Worm (Caenorhabditis elegans) whole organism, L1 larva: ENCODE measurements around the gene alh-1.

Experiments used
- C04F5.9 ChIP-seq: sonication (generic microtip); optimal IDR thresholded peaks from 2 replicates; lab custom pipeline; 2016; ENCODE audit warnings: missing genetic modification characterization, missing compliant biosample characterization
- C16A3.4 ChIP-seq: fragments of 150-350 bp; optimal IDR thresholded peaks from 2 replicates; lab custom pipeline; 2014; ENCODE audit warnings: missing biosample characterization, missing genetic modification characterization
- F16B12.6 ChIP-seq: fragments of 150-350 bp; optimal IDR thresholded peaks from 2 replicates; lab custom pipeline; 2014; ENCODE audit warnings: missing biosample characterization, missing genetic modification characterization
- Y116A8C.19 ChIP-seq: sonication (generic microtip); optimal IDR thresholded peaks from 2 replicates; lab custom pipeline; 2016; ENCODE audit warnings: missing compliant biosample characterization, missing genetic modification characterization, borderline replicate concordance
- aha-1 ChIP-seq: fragments of 150-350 bp; optimal IDR thresholded peaks from 2 replicates; lab custom pipeline; 2014; ENCODE audit warnings: missing biosample characterization, missing genetic modification characterization
- alr-1 ChIP-seq: fragments of 200-800 bp; sonication (Bioruptor generic); optimal IDR thresholded peaks from 2 replicates; lab custom pipeline; 2018; ENCODE audit warnings: borderline replicate concordance, mild to moderate bottlenecking, missing genetic modification characterization, missing compliant biosample characterization
- aly-2 ChIP-seq: fragments of 150-350 bp; optimal IDR thresholded peaks from 2 replicates; lab custom pipeline; 2014; ENCODE audit warnings: missing biosample characterization, missing genetic modification characterization
- blmp-1 ChIP-seq: fragments of 150-350 bp; optimal IDR thresholded peaks from 2 replicates; lab custom pipeline; 2014; ENCODE audit warnings: missing biosample characterization, missing genetic modification characterization
- ceh-63 ChIP-seq: fragments of 200-800 bp; sonication (Bioruptor generic); optimal IDR thresholded peaks from 2 replicates; lab custom pipeline; 2018; ENCODE audit warnings: mild to moderate bottlenecking, missing genetic modification characterization, missing compliant biosample characterization
- ceh-82 ChIP-seq, 3 experiments: fragments of 150-350 bp in 1 of 3; sonication (generic microtip) in 2 of 3; optimal IDR thresholded peaks; 2 replicates each; lab custom pipeline; 2014 to 2017; ENCODE audit warnings: missing biosample characterization in 3 of 3, missing genetic modification characterization in 3 of 3
- ceh-90 ChIP-seq: sonication (generic microtip); optimal IDR thresholded peaks from 2 replicates; lab custom pipeline; 2016; ENCODE audit warnings: missing genetic modification characterization, missing compliant biosample characterization
- ces-1 ChIP-seq: fragments of 150-350 bp; optimal IDR thresholded peaks from 2 replicates; lab custom pipeline; 2014; ENCODE audit warnings: missing biosample characterization, missing genetic modification reagents, missing genetic modification characterization
- dpl-1 ChIP-seq, 3 experiments: fragments of 150-350 bp in 2 of 3; sonication (generic microtip) in 1 of 3; optimal IDR thresholded peaks; 2 replicates each; lab custom pipeline; 2014 to 2017; ENCODE audit warnings: missing biosample characterization in 3 of 3, missing genetic modification characterization in 3 of 3, missing genetic modification reagents in 3 of 3
- elt-2 ChIP-seq: sonication (generic microtip); optimal IDR thresholded peaks from 2 replicates; lab custom pipeline; 2016; ENCODE audit warnings: missing genetic modification characterization, mild to moderate bottlenecking, inconsistent platforms, missing compliant biosample characterization, missing genetic modification reagents
- fkh-10 ChIP-seq: sonication (generic microtip); optimal IDR thresholded peaks from 2 replicates; lab custom pipeline; 2017; ENCODE audit warnings: missing biosample characterization, missing genetic modification reagents, missing genetic modification characterization
- fkh-4 ChIP-seq: sonication (generic microtip); optimal IDR thresholded peaks from 2 replicates; lab custom pipeline; 2016; ENCODE audit warnings: missing compliant biosample characterization, missing genetic modification characterization, borderline replicate concordance
- fkh-8 ChIP-seq: sonication (generic microtip); optimal IDR thresholded peaks from 2 replicates; lab custom pipeline; 2016; ENCODE audit warnings: mild to moderate bottlenecking, missing genetic modification characterization, missing compliant biosample characterization
- fos-1 ChIP-seq: fragments of 150-350 bp; optimal IDR thresholded peaks from 2 replicates; lab custom pipeline; 2014; ENCODE audit warnings: missing biosample characterization, missing genetic modification characterization
- hlh-4 ChIP-seq: sonication (generic microtip); optimal IDR thresholded peaks from 2 replicates; lab custom pipeline; 2016; ENCODE audit warnings: mild to moderate bottlenecking, missing genetic modification characterization, missing compliant biosample characterization
- isw-1 ChIP-seq: fragments of 200-800 bp; sonication (Bioruptor generic); IDR thresholded peaks from 2 replicates; pipeline ENCODE4 v1.3.6; 2022; ENCODE audit warnings: missing genetic modification characterization, missing compliant biosample characterization
- jun-1 ChIP-seq: fragments of 150-350 bp; optimal IDR thresholded peaks from 2 replicates; lab custom pipeline; 2014; ENCODE audit warnings: missing biosample characterization, missing genetic modification reagents, missing genetic modification characterization
- lin-13 ChIP-seq: fragments of 150-350 bp; optimal IDR thresholded peaks from 2 replicates; lab custom pipeline; 2014; ENCODE audit warnings: missing biosample characterization, missing genetic modification reagents, missing genetic modification characterization
- lin-14 ChIP-seq: fragments of 200-800 bp; sonication (Bioruptor generic); optimal IDR thresholded peaks from 2 replicates; lab custom pipeline; 2018; ENCODE audit warnings: mild to moderate bottlenecking, missing genetic modification characterization, moderate library complexity, missing compliant biosample characterization
- lin-15B ChIP-seq: fragments of 150-350 bp; sonication (generic microtip); optimal IDR thresholded peaks from 3 replicates; lab custom pipeline; 2014; ENCODE audit warnings: missing biosample characterization, missing genetic modification characterization
- lin-35 ChIP-seq, 2 experiments: fragments of 150-350 bp; optimal IDR thresholded peaks; 2 replicates each; lab custom pipeline; 2014; ENCODE audit warnings: missing biosample characterization in 2 of 2, missing genetic modification characterization in 2 of 2, missing genetic modification reagents in 2 of 2
- lin-39 ChIP-seq: fragments of 150-350 bp; optimal IDR thresholded peaks from 2 replicates; lab custom pipeline; 2014; ENCODE audit warnings: missing biosample characterization, missing genetic modification reagents, missing genetic modification characterization
- lir-3 ChIP-seq: sonication (generic microtip); optimal IDR thresholded peaks from 2 replicates; lab custom pipeline; 2016; ENCODE audit warnings: mild to moderate bottlenecking, missing genetic modification characterization, moderate library complexity, missing compliant biosample characterization; ENCODE audit not compliant: poor library complexity
- lsy-2 ChIP-seq, 2 experiments: fragments of 150-350 bp; optimal IDR thresholded peaks; 2 replicates each; lab custom pipeline; 2014; ENCODE audit warnings: missing biosample characterization in 2 of 2, missing genetic modification characterization in 2 of 2
- mab-9 ChIP-seq: fragments of 200-800 bp; sonication (Bioruptor generic); IDR thresholded peaks from 2 replicates; pipeline ENCODE4 v1.3.6; 2022; ENCODE audit warnings: missing genetic modification reagents, missing genetic modification characterization, missing compliant biosample characterization
- mdl-1 ChIP-seq, 2 experiments: fragments of 150-350 bp; optimal IDR thresholded peaks; 2 replicates each; lab custom pipeline; 2014 to 2017; ENCODE audit warnings: missing biosample characterization in 2 of 2, missing genetic modification characterization in 2 of 2, inconsistent platforms in 1 of 2
- mep-1 ChIP-seq: fragments of 150-350 bp; optimal IDR thresholded peaks from 2 replicates; lab custom pipeline; 2014; ENCODE audit warnings: missing biosample characterization, missing genetic modification characterization
- nhr-11 ChIP-seq: fragments of 150-350 bp; optimal IDR thresholded peaks from 2 replicates; lab custom pipeline; 2014; ENCODE audit warnings: missing biosample characterization, missing genetic modification characterization
- nhr-20 ChIP-seq: sonication (generic microtip); optimal IDR thresholded peaks from 2 replicates; lab custom pipeline; 2016; ENCODE audit warnings: mild to moderate bottlenecking, missing genetic modification characterization, missing compliant biosample characterization
- nhr-71 ChIP-seq: sonication (generic microtip); optimal IDR thresholded peaks from 2 replicates; lab custom pipeline; 2016; ENCODE audit warnings: mild to moderate bottlenecking, missing genetic modification characterization, moderate library complexity, missing compliant biosample characterization
- nhr-76 ChIP-seq: sonication (generic microtip); optimal IDR thresholded peaks from 2 replicates; lab custom pipeline; 2017; ENCODE audit warnings: missing biosample characterization, missing genetic modification characterization
- nhr-84 ChIP-seq: sonication (generic microtip); optimal IDR thresholded peaks from 2 replicates; lab custom pipeline; 2017; ENCODE audit warnings: missing biosample characterization, missing genetic modification characterization
- nhr-85 ChIP-seq: sonication (generic microtip); peaks from one replicate; lab custom pipeline; 2016; ENCODE audit warnings: missing genetic modification characterization, inconsistent platforms, missing compliant biosample characterization
- nhr-90 ChIP-seq: sonication (generic microtip); optimal IDR thresholded peaks from 2 replicates; lab custom pipeline; 2016; ENCODE audit warnings: mild to moderate bottlenecking, missing genetic modification characterization, missing compliant biosample characterization; ENCODE audit not compliant: poor library complexity
- pag-3 ChIP-seq: sonication (generic microtip); optimal IDR thresholded peaks from 2 replicates; lab custom pipeline; 2017; ENCODE audit warnings: missing genetic modification characterization, mild to moderate bottlenecking, missing compliant biosample characterization, antibody characterized with exemption, borderline replicate concordance; ENCODE audit not compliant: insufficient read depth
- pax-3 ChIP-seq: fragments of 200-800 bp; sonication (Bioruptor generic); optimal IDR thresholded peaks from 2 replicates; lab custom pipeline; 2018; ENCODE audit warnings: mild to moderate bottlenecking, missing genetic modification characterization, moderate library complexity, missing compliant biosample characterization
- rnt-1 ChIP-seq: sonication (generic microtip); optimal IDR thresholded peaks from 2 replicates; lab custom pipeline; 2016; ENCODE audit warnings: mild to moderate bottlenecking, missing genetic modification characterization, moderate library complexity, missing compliant biosample characterization
- snpc-4 ChIP-seq: fragments of 150-350 bp; optimal IDR thresholded peaks from 2 replicates; lab custom pipeline; 2014; ENCODE audit warnings: missing biosample characterization, missing genetic modification characterization
- snu-23 ChIP-seq: sonication (generic microtip); optimal IDR thresholded peaks from 2 replicates; lab custom pipeline; 2016; ENCODE audit warnings: missing genetic modification characterization, missing compliant biosample characterization
- sox-4 ChIP-seq: sonication (generic microtip); optimal IDR thresholded peaks from 2 replicates; lab custom pipeline; 2016; ENCODE audit warnings: missing genetic modification characterization, missing compliant biosample characterization
- tbx-2 ChIP-seq: sonication (generic microtip); optimal IDR thresholded peaks from 2 replicates; lab custom pipeline; 2016; ENCODE audit warnings: missing genetic modification characterization, missing compliant biosample characterization
- unc-130 ChIP-seq: fragments of 150-350 bp; optimal IDR thresholded peaks from 2 replicates; lab custom pipeline; 2017; ENCODE audit warnings: missing biosample characterization, missing genetic modification characterization, inconsistent platforms
- unc-30 ChIP-seq: sonication (generic microtip); optimal IDR thresholded peaks from 2 replicates; lab custom pipeline; 2017; ENCODE audit warnings: missing biosample characterization, missing genetic modification characterization
- unc-62 ChIP-seq: fragments of 150-350 bp; optimal IDR thresholded peaks from 2 replicates; lab custom pipeline; 2014; ENCODE audit warnings: missing biosample characterization, missing genetic modification reagents, missing genetic modification characterization
- vab-15 ChIP-seq: sonication (generic microtip); optimal IDR thresholded peaks from 2 replicates; lab custom pipeline; 2017; ENCODE audit warnings: missing genotype, mild to moderate bottlenecking, missing genetic modification characterization, missing compliant biosample characterization
- zag-1 ChIP-seq: fragments of 150-350 bp; optimal IDR thresholded peaks from 2 replicates; lab custom pipeline; 2014; ENCODE audit warnings: missing biosample characterization, missing genetic modification characterization
- zip-4 ChIP-seq: fragments of 200-800 bp; sonication (Bioruptor generic); optimal IDR thresholded peaks from 2 replicates; lab custom pipeline; 2018; ENCODE audit warnings: mild to moderate bottlenecking, missing genetic modification characterization, moderate library complexity, missing compliant biosample characterization
- ztf-4 ChIP-seq: fragments of 150-350 bp; optimal IDR thresholded peaks from 2 replicates; lab custom pipeline; 2014; ENCODE audit warnings: missing biosample characterization, missing genetic modification characterization

alh-1 gene

ce11 chrIII:5077150-5077814 is at the start of gene alh-1:
Gene alh-1 (plus strand): TSS chrIII:5077764.
- TF ChIP-seq lsy-2 (tag; optimal IDR thresholded peaks at IDR 0.05; lab: Kevin White, UChicago) = peak in 1 of 2 experiments; percentile 4
- no peak for TF ChIP-seq ztf-4 (tag; lab: Kevin White, UChicago)
- TF ChIP-seq tbx-2 (tag; lab: Kevin White, UChicago) = no peak
- TF ChIP-seq isw-1 (GFP tag; lab: Robert Waterston, UW) = no peak
- TF ChIP-seq F16B12.6 (tag; lab: Kevin White, UChicago) = no peak
- TF ChIP-seq nhr-11 (tag; lab: Kevin White, UChicago) = no peak
- TF ChIP-seq ces-1 = no peak
- TF ChIP-seq lin-15B (tag; lab: Kevin White, UChicago) = no peak
- TF ChIP-seq lin-35 (GFP tag; optimal IDR thresholded peaks at IDR 0.05; lab: Kevin White, UChicago) = peak in 1 of 2 experiments; percentile 7
- peak; percentile 39 for TF ChIP-seq blmp-1
- TF ChIP-seq snpc-4 = no peak
- TF ChIP-seq fkh-8 (tag; lab: Kevin White, UChicago) = no peak
- TF ChIP-seq ceh-82 (tag; optimal IDR thresholded peaks at IDR 0.05; lab: Kevin White, UChicago) = no peak
- no peak for TF ChIP-seq pax-3
- no peak for TF ChIP-seq pag-3 (tag; lab: Kevin White, UChicago)
- peak; percentile 57 for TF ChIP-seq nhr-20 (tag; lab: Kevin White, UChicago)
- TF ChIP-seq dpl-1 (GFP tag; optimal IDR thresholded peaks at IDR 0.05; lab: Kevin White, UChicago) = no peak
- no peak for TF ChIP-seq zag-1
- no peak for TF ChIP-seq Y116A8C.19 (tag; lab: Kevin White, UChicago)
- TF ChIP-seq aly-2 (tag; lab: Kevin White, UChicago) = no peak
- peak; percentile 21 for TF ChIP-seq mep-1
- no peak for TF ChIP-seq aha-1
- no peak for TF ChIP-seq lin-39 (tag; lab: Kevin White, UChicago)
- no peak for TF ChIP-seq alr-1 (tag; lab: Kevin White, UChicago)
- no peak for TF ChIP-seq zip-4
- TF ChIP-seq nhr-76 (tag; lab: Kevin White, UChicago) = no peak
- no peak for TF ChIP-seq nhr-84 (tag; lab: Kevin White, UChicago)
- TF ChIP-seq hlh-4 (tag; lab: Kevin White, UChicago) = no peak
- TF ChIP-seq fkh-10 (GFP tag; lab: Kevin White, UChicago) = no peak
- no peak for TF ChIP-seq ceh-63 (GFP tag; lab: Kevin White, UChicago)
- TF ChIP-seq lin-14 (GFP tag; lab: Kevin White, UChicago) = peak; percentile 53
- peak; percentile 48 for TF ChIP-seq elt-2
- TF ChIP-seq unc-30 = no peak
- TF ChIP-seq jun-1 = no peak
- no peak for TF ChIP-seq ceh-90 (tag; lab: Kevin White, UChicago)
- no peak for TF ChIP-seq lin-13 (GFP tag; lab: Kevin White, UChicago)
- TF ChIP-seq fkh-4 (tag; lab: Kevin White, UChicago) = no peak
- no peak for TF ChIP-seq lir-3 (tag; lab: Kevin White, UChicago)
- no peak for TF ChIP-seq nhr-90 (tag; lab: Kevin White, UChicago)
- TF ChIP-seq mab-9 (GFP tag; lab: Robert Waterston, UW) = no peak
- peak; percentile 35 for TF ChIP-seq snu-23 (GFP tag; lab: Kevin White, UChicago)
- TF ChIP-seq mdl-1 (tag; optimal IDR thresholded peaks at IDR 0.05; lab: Kevin White, UChicago) = peak in 1 of 2 experiments; percentile 57
- peak; percentile 57 for TF ChIP-seq nhr-85 (tag; lab: Kevin White, UChicago)
- peak; percentile 43 for TF ChIP-seq nhr-71 (tag; lab: Kevin White, UChicago)
- no peak for TF ChIP-seq fos-1 (tag; lab: Kevin White, UChicago)
- TF ChIP-seq unc-130 = no peak
- TF ChIP-seq sox-4 (tag; lab: Kevin White, UChicago) = no peak
- no peak for TF ChIP-seq C04F5.9 (tag; lab: Kevin White, UChicago)
- TF ChIP-seq vab-15 = no peak
- TF ChIP-seq rnt-1 = no peak
- no peak for TF ChIP-seq C16A3.4 (tag; lab: Kevin White, UChicago)
- no peak for TF ChIP-seq unc-62 (GFP tag; lab: Kevin White, UChicago)
